Fruit fly (Drosophila melanogaster) whole organism, pupa: ENCODE data around the gene endos.
A peak's percentile ranks its signal among the peaks of the same experiment; 100 is the strongest.

Experiments used
- CG10348 ChIP-seq: fragments of 200-800 bp; sonication (Bioruptor generic); IDR thresholded peaks from 2 replicates; pipeline ENCODE4 v1.3.6; 2022; ENCODE audit warnings: missing biosample characterization, missing genetic modification characterization
- CG12605 ChIP-seq: fragments of 200-800 bp; sonication (Bioruptor generic); IDR thresholded peaks from 2 replicates; pipeline ENCODE4 v1.3.6; 2022; ENCODE audit warnings: missing biosample characterization, missing genetic modification characterization
- CG13204 ChIP-seq: fragments of 200-800 bp; sonication (Bioruptor generic); optimal IDR thresholded peaks from 2 replicates; lab custom pipeline; 2018; ENCODE audit warnings: missing biosample characterization, mild to moderate bottlenecking, missing genetic modification characterization, moderate library complexity
- CG14655 ChIP-seq: fragments of 200-800 bp; sonication (Bioruptor generic); optimal IDR thresholded peaks from 3 replicates; lab custom pipeline; 2017; ENCODE audit warnings: mild to moderate bottlenecking, missing biosample characterization, missing genetic modification reagents, missing genetic modification characterization
- CG15710 ChIP-seq: fragments of 200-800 bp; sonication (Bioruptor generic); optimal IDR thresholded peaks from 2 replicates; lab custom pipeline; 2018; ENCODE audit warnings: missing biosample characterization, mild to moderate bottlenecking, missing genetic modification characterization, moderate library complexity
- CG17806 ChIP-seq: fragments of 200-800 bp; sonication (Bioruptor generic); optimal IDR thresholded peaks from 2 replicates; lab custom pipeline; 2018; ENCODE audit warnings: missing biosample characterization, mild to moderate bottlenecking, missing genetic modification characterization, moderate library complexity
- CG32121 ChIP-seq: fragments of 200-800 bp; sonication (Bioruptor generic); IDR thresholded peaks from 2 replicates; pipeline ENCODE4 v1.3.6; 2022; ENCODE audit warnings: missing biosample characterization, missing genetic modification characterization
- CG34367 ChIP-seq: fragments of 200-800 bp; sonication (Bioruptor generic); optimal IDR thresholded peaks from 2 replicates; lab custom pipeline; 2018; ENCODE audit warnings: missing biosample characterization, mild to moderate bottlenecking, missing genetic modification characterization
- CG4496 ChIP-seq: fragments of 200-800 bp; sonication (Bioruptor generic); IDR thresholded peaks from 3 replicates; pipeline ENCODE4 v1.3.6; 2022; ENCODE audit warnings: missing biosample characterization, missing genetic modification characterization
- CG8159 ChIP-seq: fragments of 200-800 bp; sonication (Bioruptor generic); optimal IDR thresholded peaks from 3 replicates; lab custom pipeline; 2018; ENCODE audit warnings: missing biosample characterization, mild to moderate bottlenecking, missing genetic modification characterization, moderate library complexity
- CG8301 ChIP-seq: fragments of 200-800 bp; sonication (Bioruptor generic); optimal IDR thresholded peaks from 2 replicates; lab custom pipeline; 2018; ENCODE audit warnings: missing biosample characterization, mild to moderate bottlenecking, missing genetic modification characterization
- CG9948 ChIP-seq: fragments of 200-800 bp; sonication (Bioruptor generic); optimal IDR thresholded peaks from 2 replicates; lab custom pipeline; 2018; ENCODE audit warnings: missing biosample characterization, mild to moderate bottlenecking, missing genetic modification characterization, moderate library complexity
- D1 ChIP-seq: fragments of 200-800 bp; sonication (Bioruptor generic); optimal IDR thresholded peaks from 2 replicates; lab custom pipeline; 2018; ENCODE audit warnings: missing biosample characterization, mild to moderate bottlenecking, missing genetic modification characterization, moderate library complexity
- EcR ChIP-seq: fragments of 200-800 bp; sonication (Bioruptor generic); optimal IDR thresholded peaks from 3 replicates; lab custom pipeline; 2019; ENCODE audit warnings: missing biosample characterization, missing genetic modification characterization, mild to moderate bottlenecking, moderate library complexity, missing genetic modification reagents
- Ets98B ChIP-seq: fragments of 200-800 bp; sonication (Bioruptor generic); IDR thresholded peaks from 2 replicates; pipeline ENCODE4 v1.3.6; 2022; ENCODE audit warnings: missing biosample characterization, missing genetic modification characterization
- Pif1A ChIP-seq: fragments of 200-800 bp; sonication (Bioruptor generic); optimal IDR thresholded peaks from 3 replicates; lab custom pipeline; 2016; ENCODE audit warnings: missing biosample characterization, missing genetic modification characterization
- Pif1B ChIP-seq: fragments of 200-800 bp; sonication (Bioruptor generic); optimal IDR thresholded peaks from 3 replicates; lab custom pipeline; 2016; ENCODE audit warnings: missing biosample characterization, missing genetic modification characterization
- Snoo ChIP-seq: fragments of 200-800 bp; sonication (Bioruptor generic); optimal IDR thresholded peaks from 3 replicates; lab custom pipeline; 2017; ENCODE audit warnings: missing biosample characterization, mild to moderate bottlenecking, missing genetic modification characterization, inconsistent platforms
- fd96Ca ChIP-seq: fragments of 200-800 bp; sonication (Bioruptor generic); IDR thresholded peaks from 3 replicates; pipeline ENCODE4 v1.3.6; 2022; ENCODE audit warnings: missing biosample characterization, missing genetic modification characterization
- gl ChIP-seq: fragments of 200-800 bp; sonication (Bioruptor generic); optimal IDR thresholded peaks from 2 replicates; lab custom pipeline; 2018; ENCODE audit warnings: missing biosample characterization, mild to moderate bottlenecking, missing genetic modification characterization
- rn ChIP-seq: fragments of 200-800 bp; sonication (Bioruptor generic); IDR thresholded peaks from 2 replicates; pipeline ENCODE4 v1.3.6; 2022; ENCODE audit warnings: missing biosample characterization, missing genetic modification characterization

Gene endos

dm6 chr3L:14031171-14032126 is at the start of gene endos, which contains the start of gene CG6650:
TSS of gene endos (minus strand) at chr3L:14031706.
TSS of gene CG6650 (plus strand) at chr3L:14031450.
- TF ChIP-seq CG32121 (GFP tag; lab: Robert Waterston, UW) (peak; percentile 38; the same call in 1 of the 2 replicates), CG15710 (tag; lab: Kevin White, UChicago) (peak; percentile 40), CG4496 (GFP tag; lab: Robert Waterston, UW) (peak; percentile 51; the same call in 1 of the 3 replicates), Ets98B (0 out of 2 replicates have a peak, but pooled peaks have one; percentile 5), CG12605 (GFP tag; lab: Robert Waterston, UW) (no peak), CG14655 (GFP tag; lab: Kevin White, UChicago) (peak; percentile 20), CG13204 (GFP tag; lab: Kevin White, UChicago) (peak; percentile 25), CG8159 (tag; lab: Kevin White, UChicago) (peak; percentile 21), CG34367 (no peak), fd96Ca (GFP tag; lab: Robert Waterston, UW) (no peak), Pif1A (GFP tag; lab: Kevin White, UChicago) (no peak), EcR (GFP tag; lab: Kevin White, UChicago) (no peak), gl (tag; lab: Kevin White, UChicago) (peak; percentile 18), Snoo (tag; lab: Kevin White, UChicago) (peak; percentile 5), CG10348 (GFP tag; lab: Robert Waterston, UW) (no peak), CG8301 (tag; lab: Kevin White, UChicago) (peak; percentile 47), D1 (no peak), CG9948 (tag; lab: Kevin White, UChicago) (peak; percentile 4), Pif1B (no peak), rn (GFP tag; lab: Robert Waterston, UW) (no peak), CG17806 (peak; percentile 5)

dm6 chr3L:14079224-14079623 is 47.7 kb upstream of the endos start:
- TF ChIP-seq Ets98B (no peak), CG8301 (tag; lab: Kevin White, UChicago) (no peak), CG8159 (tag; lab: Kevin White, UChicago) (no peak), CG12605 (GFP tag; lab: Robert Waterston, UW) (no peak), fd96Ca (GFP tag; lab: Robert Waterston, UW) (no peak), CG32121 (GFP tag; lab: Robert Waterston, UW) (no peak), EcR (GFP tag; lab: Kevin White, UChicago) (no peak), gl (tag; lab: Kevin White, UChicago) (no peak), CG17806 (no peak), rn (GFP tag; lab: Robert Waterston, UW) (no peak), CG13204 (GFP tag; lab: Kevin White, UChicago) (no peak), CG15710 (tag; lab: Kevin White, UChicago) (no peak), CG4496 (GFP tag; lab: Robert Waterston, UW) (no peak), CG14655 (GFP tag; lab: Kevin White, UChicago) (no peak), Pif1B (no peak), D1 (no peak), CG9948 (tag; lab: Kevin White, UChicago) (no peak), Snoo (tag; lab: Kevin White, UChicago) (no peak)

dm6 chr3L:14078227-14078626 is 46.7 kb upstream of the endos start:
- no peak for TF ChIP-seq Snoo (tag; lab: Kevin White, UChicago)
- TF ChIP-seq Pif1B, result no peak
- no peak for TF ChIP-seq CG9948 (tag; lab: Kevin White, UChicago)
- no peak for TF ChIP-seq CG10348 (GFP tag; lab: Robert Waterston, UW)
- no peak for TF ChIP-seq gl (tag; lab: Kevin White, UChicago)
- TF ChIP-seq CG4496 (GFP tag; lab: Robert Waterston, UW), result no peak
- no peak for TF ChIP-seq EcR (GFP tag; lab: Kevin White, UChicago)
- no peak for TF ChIP-seq CG8159 (tag; lab: Kevin White, UChicago)
- no peak for TF ChIP-seq CG34367
- TF ChIP-seq rn (GFP tag; lab: Robert Waterston, UW), result no peak
- no peak for TF ChIP-seq fd96Ca (GFP tag; lab: Robert Waterston, UW)
- TF ChIP-seq CG17806, result no peak
- no peak for TF ChIP-seq CG13204 (GFP tag; lab: Kevin White, UChicago)

dm6 chr3L:14076559-14076958 is 45.1 kb upstream of the endos start:
- TF ChIP-seq D1 (no peak), CG14655 (GFP tag; lab: Kevin White, UChicago) (no peak), Pif1A (GFP tag; lab: Kevin White, UChicago) (no peak), gl (tag; lab: Kevin White, UChicago) (no peak), CG12605 (GFP tag; lab: Robert Waterston, UW) (no peak), Pif1B (no peak), EcR (GFP tag; lab: Kevin White, UChicago) (no peak), CG10348 (GFP tag; lab: Robert Waterston, UW) (no peak), Snoo (tag; lab: Kevin White, UChicago) (no peak), rn (GFP tag; lab: Robert Waterston, UW) (no peak), CG9948 (tag; lab: Kevin White, UChicago) (no peak), CG8159 (tag; lab: Kevin White, UChicago) (no peak), CG13204 (GFP tag; lab: Kevin White, UChicago) (no peak), CG15710 (tag; lab: Kevin White, UChicago) (no peak), CG4496 (GFP tag; lab: Robert Waterston, UW) (no peak), fd96Ca (GFP tag; lab: Robert Waterston, UW) (no peak), CG8301 (tag; lab: Kevin White, UChicago) (no peak), CG34367 (no peak)
